Worm (Caenorhabditis elegans): ENCODE data around the gene T26C12.3.
A peak's percentile ranks its signal among the peaks of the same experiment; 100 is the strongest.
"Not testable (repeated sequence)": the region's sequence is repeated elsewhere in the genome, so short reads cannot be mapped to it uniquely, and the experiment has no call there.

The T26C12.3 gene

ce11 chrIV:3273295-3273694, at the start of gene T26C12.3:
TSS of gene T26C12.3 (minus strand) at chrIV:3273395.
- TF ChIP-seq mdl-1 (tag; optimal IDR thresholded peaks at IDR 0.05) (no peak), mdt-29 (GFP tag; IDR thresholded peaks at IDR 0.05) (no peak), F49E8.2 (tag; optimal IDR thresholded peaks at IDR 0.05; ENCODE audit: borderline replicate concordance) (no peak), mxl-3 (GFP tag; optimal IDR thresholded peaks at IDR 0.05) (no peak)

ce11 chrIV:3320778-3321177, 47.6 kb upstream of the T26C12.3 start:
- TF ChIP-seq set-16 (GFP tag; IDR thresholded peaks at IDR 0.05) = peak; percentile 93

DNA sequence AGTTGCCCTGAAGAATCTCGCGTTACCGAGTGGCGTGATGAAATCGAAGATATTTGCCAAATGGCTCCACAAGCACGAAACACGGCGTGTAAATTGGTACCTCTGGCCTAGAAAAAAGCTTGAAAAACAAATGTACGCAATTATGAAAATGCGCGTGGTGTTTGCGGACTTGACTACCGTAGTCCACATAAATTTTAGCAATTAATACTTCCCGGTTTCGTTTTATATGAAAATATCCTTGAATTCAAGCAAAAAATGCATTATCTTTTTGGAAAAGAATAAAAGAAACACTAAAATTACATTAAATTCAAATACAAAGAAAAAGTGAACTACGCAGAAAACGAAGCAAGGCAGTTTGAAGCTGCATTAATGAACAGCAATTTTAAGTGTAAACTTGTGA, 40.9 kb upstream of the T26C12.3 start:
- TF ChIP-seq lsy-2 (tag; optimal IDR thresholded peaks at IDR 0.05) = peak in 1 of 2 experiments; percentile 58

ce11 chrIV:3313311-3313710, 40.1 kb upstream of the T26C12.3 start:
- TF ChIP-seq D1046.2 (GFP tag; IDR thresholded peaks at IDR 0.05) (peak; percentile 97), egl-43 (GFP tag; IDR thresholded peaks at IDR 0.05) (peak; percentile 89), madf-5 (GFP tag; IDR thresholded peaks at IDR 0.05) (peak in 1 of 2 experiments; percentile 86; a peak in 1 of 4 replicates), zfp-3 (GFP tag; conservative IDR thresholded peaks at IDR 0.05) (peak; percentile 98), mxl-3 (GFP tag; optimal IDR thresholded peaks at IDR 0.05) (peak; percentile 45), daf-8 (GFP tag; IDR thresholded peaks at IDR 0.05) (peak; percentile 97), F44E2.7 (GFP tag; IDR thresholded peaks at IDR 0.05) (peak; percentile 72; the same call in 1 of the 2 replicates), zfp-2 (tag; optimal IDR thresholded peaks at IDR 0.05) (peak; percentile 72), dpl-1 (GFP tag; optimal IDR thresholded peaks at IDR 0.05) (peak; percentile 56), arid-1 (GFP tag; conservative IDR thresholded peaks at IDR 0.05) (peak; percentile 84), nhr-48 (tag; optimal IDR thresholded peaks at IDR 0.05) (peak; percentile 63), T26A8.4 (GFP tag; IDR thresholded peaks at IDR 0.05) (peak; percentile 98), nhr-42 (GFP tag; IDR thresholded peaks at IDR 0.05) (peak; percentile 98), Y75B8A.6 (GFP tag; IDR thresholded peaks at IDR 0.05) (peak; percentile 83; the same call in 1 of the 2 replicates), lin-29 (GFP tag; IDR thresholded peaks at IDR 0.05) (peak; percentile 96), T20F7.1 (GFP tag; optimal IDR thresholded peaks at IDR 0.05) (peak; percentile 87), vab-7 (GFP tag; IDR thresholded peaks at IDR 0.05) (peak; percentile 77), ceh-44 (GFP tag; IDR thresholded peaks at IDR 0.05) (0 out of 2 replicates have a peak, but pooled peaks have one; percentile 44), spr-3 (GFP tag; optimal IDR thresholded peaks at IDR 0.05) (peak; percentile 54), hmg-1.1 (GFP tag; IDR thresholded peaks at IDR 0.05) (peak; percentile 90), F49E8.2 (tag; optimal IDR thresholded peaks at IDR 0.05; ENCODE audit: borderline replicate concordance) (peak; percentile 22), pha-4 (GFP tag; IDR thresholded peaks at IDR 0.05) (peak; percentile 96; the same call in 1 of the 2 replicates), nhr-102 (tag; optimal IDR thresholded peaks at IDR 0.05) (peak; percentile 88), dmd-6 (GFP tag; IDR thresholded peaks at IDR 0.05) (peak; percentile 98), mes-2 (tag; optimal IDR thresholded peaks at IDR 0.05; ENCODE audit: poor library complexity, severe bottlenecking) (peak; percentile 78), tag-97 (GFP tag; IDR thresholded peaks at IDR 0.05) (0 out of 2 replicates have a peak, but pooled peaks have one; percentile 40), snpc-1.2 (GFP tag; IDR thresholded peaks at IDR 0.05) (peak; percentile 88), nhr-77 (tag; optimal IDR thresholded peaks at IDR 0.05) (peak; percentile 38), lin-38 (GFP tag; IDR thresholded peaks at IDR 0.05) (peak; percentile 98), rbr-2 (tag; optimal IDR thresholded peaks at IDR 0.05) (peak; percentile 87), hlh-11 (tag; optimal IDR thresholded peaks at IDR 0.05) (peak; percentile 69), ZK337.2 (GFP tag; IDR thresholded peaks at IDR 0.05) (peak; percentile 82), ceh-20 (GFP tag; IDR thresholded peaks at IDR 0.05) (peak; percentile 96), tra-1 (GFP tag; IDR thresholded peaks at IDR 0.05) (peak; percentile 96), lin-1 (GFP tag; IDR thresholded peaks at IDR 0.05) (peak; percentile 93), php-3 (GFP tag; IDR thresholded peaks at IDR 0.05) (peak; percentile 96), unc-130 (GFP tag; optimal IDR thresholded peaks at IDR 0.05) (peak; percentile 51), saeg-2 (GFP tag; IDR thresholded peaks at IDR 0.05) (peak; percentile 94), mdt-29 (GFP tag; IDR thresholded peaks at IDR 0.05) (peak; percentile 96), madf-9 (GFP tag; conservative IDR thresholded peaks at IDR 0.05) (peak; percentile 82)
- TF ChIP-seq pha-4 (tag; optimal IDR thresholded peaks at IDR 0.05) = not testable (repeated sequence)
